Worm (Caenorhabditis elegans) whole organism, L4/young adult: ENCODE results near the gene idpp-3.
"Not testable (repeated sequence)": the region's sequence is repeated elsewhere in the genome, so short reads cannot be mapped to it uniquely, and the experiment has no call there.

Source experiments
- W03F9.2 ChIP-seq: fragments of 150-350 bp; optimal IDR thresholded peaks from 2 replicates; lab custom pipeline; 2014; ENCODE audit warnings: missing biosample characterization, missing genetic modification characterization
- dao-5 ChIP-seq: sonication (generic microtip); optimal IDR thresholded peaks from 2 replicates; lab custom pipeline; 2016; ENCODE audit warnings: missing genotype, missing genetic modification characterization, moderate library complexity, missing compliant biosample characterization
- him-1 ChIP-seq: sonication (generic microtip); optimal IDR thresholded peaks from 2 replicates; lab custom pipeline; 2016; ENCODE audit warnings: missing genotype, missing genetic modification reagents, missing genetic modification characterization, missing compliant biosample characterization

The idpp-3 gene

DNA sequence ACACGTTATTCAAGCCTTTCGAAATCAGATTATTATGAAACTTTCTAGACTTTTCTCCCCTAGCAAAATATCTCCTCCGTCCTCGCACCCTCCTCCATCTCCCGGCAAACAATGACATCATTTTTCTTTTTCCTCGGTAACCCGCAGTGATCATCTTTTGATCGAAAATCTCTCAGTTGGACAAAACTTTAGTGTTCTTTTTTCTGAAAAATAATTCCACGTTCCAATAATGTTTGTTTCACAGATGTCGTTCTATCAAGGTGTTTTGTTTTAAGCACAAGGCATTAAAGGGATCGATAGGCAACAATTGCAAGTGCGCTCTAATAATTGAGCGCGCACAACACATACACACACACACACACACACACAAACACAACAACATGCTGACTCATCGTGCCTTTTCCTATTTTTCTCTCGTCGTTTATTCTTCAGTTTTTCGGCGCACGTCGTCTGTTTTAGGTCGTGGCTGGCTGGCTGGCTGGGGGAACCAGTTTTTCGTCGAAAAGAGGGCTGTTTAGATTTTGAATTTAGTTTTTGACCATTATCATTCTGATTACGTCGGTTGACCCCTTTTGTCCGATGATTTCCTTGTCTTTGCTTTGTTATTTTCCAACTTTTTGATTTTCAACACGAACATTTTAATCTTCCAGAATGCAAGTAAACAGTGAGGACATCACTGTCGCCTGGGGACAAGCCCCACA, 14.2 kb upstream of the idpp-3 start, which contains the start of gene F20D1.3:
Gene F20D1.3, plus strand, starts transcription at position 651 of the 701 bp plus-strand sequence.
- no peak for TF ChIP-seq dao-5
- peak; percentile 24 for TF ChIP-seq W03F9.2 (tag; lab: Kevin White, UChicago)

DNA sequence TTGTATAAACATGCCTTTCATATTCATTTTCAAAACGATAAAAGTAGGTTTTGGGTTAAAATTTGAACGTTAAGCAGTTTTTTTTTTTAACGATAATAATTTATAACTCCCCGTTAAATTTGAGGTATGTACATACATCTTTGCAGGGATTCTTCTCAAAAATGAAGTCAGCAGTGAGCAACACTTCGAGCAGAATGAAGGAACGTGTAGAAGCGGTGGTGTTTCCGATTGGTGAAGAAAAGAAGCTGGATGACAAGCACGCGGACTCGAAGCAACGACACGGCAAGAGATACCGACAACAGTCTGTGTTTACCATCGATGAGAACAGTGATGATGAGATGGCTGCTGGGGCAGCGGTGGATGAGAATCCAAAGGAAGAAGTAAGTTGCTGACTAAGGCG, 11.7 kb upstream of the idpp-3 start:
- TF ChIP-seq dao-5 (no peak), W03F9.2 (tag; lab: Kevin White, UChicago) (no peak), him-1 (no peak)

DNA sequence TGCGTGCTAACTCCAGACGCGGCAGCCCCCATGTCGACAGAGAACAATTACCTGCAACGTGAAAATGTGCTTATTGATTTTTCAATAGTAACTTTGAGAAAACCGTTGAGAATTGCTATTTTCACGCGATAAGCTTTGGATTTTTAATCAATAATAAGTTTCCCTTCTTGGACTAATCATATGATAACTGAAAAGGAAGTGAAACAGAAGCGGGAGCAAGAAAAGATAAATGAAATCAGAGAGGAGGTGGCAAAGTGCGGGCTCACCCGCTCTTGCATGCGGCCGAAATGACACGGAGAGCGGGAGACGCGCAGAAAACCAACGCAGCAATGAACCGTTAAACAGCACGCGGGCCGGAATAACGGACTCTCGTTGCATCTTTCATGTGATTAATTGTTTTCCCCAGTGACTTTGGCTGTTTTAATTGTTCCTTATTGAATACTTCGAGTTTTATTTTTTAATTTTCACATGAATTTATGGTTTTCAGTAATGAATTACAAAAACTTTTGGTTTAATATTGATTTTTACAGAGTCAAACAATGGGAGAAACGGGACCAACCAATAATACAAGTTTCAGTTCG, 8.9 kb upstream of the idpp-3 start, which contains the start of the genes flwr-1 and tbc-1:
Gene flwr-1, minus strand, starts transcription at position 51 of the 581 bp plus-strand sequence.
Gene tbc-1, plus strand, starts transcription at position 531 of the 581 bp plus-strand sequence.
- TF ChIP-seq W03F9.2 (tag; lab: Kevin White, UChicago) (no peak), dao-5 (no peak), him-1 (no peak)

DNA sequence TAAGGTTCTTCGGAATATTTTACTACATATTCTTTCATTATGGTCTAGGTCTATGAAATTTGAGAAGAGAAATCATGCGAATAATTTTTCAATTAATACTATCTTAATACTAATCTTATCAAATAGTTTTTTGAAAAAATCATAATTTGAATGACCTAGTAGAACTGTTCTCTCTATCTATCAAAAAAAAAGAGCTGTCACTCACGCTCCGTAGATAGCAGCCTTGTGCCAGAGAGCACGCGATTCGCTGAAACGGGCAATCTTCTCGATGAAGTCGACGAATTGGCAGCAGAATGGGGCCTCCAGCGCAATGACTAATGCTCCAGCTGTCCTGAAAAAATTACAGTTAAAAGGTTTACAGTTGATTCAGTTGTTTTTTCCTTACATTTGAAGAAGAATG, 8.2 kb upstream of the idpp-3 start:
- TF ChIP-seq W03F9.2 (tag; lab: Kevin White, UChicago) (no peak), dao-5 (no peak), him-1 (no peak)

DNA sequence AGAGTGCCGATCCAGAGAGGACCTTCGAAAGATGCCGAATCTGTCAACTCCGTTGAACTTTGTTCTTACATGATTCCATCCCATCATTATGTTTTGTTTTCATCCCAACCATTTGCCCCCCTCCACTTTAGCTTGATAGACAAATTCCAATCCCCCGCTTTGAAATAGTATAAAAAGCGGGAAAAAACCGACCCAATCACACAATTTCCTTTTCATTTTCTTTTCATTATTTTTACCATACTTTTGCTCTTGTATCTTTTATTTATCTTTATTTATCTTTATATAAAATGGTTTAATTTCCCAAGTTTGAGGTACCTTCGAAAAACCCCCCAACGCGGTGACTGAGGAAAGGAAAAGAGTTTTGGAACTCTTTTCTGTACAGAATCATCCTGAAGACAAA, 5.1 kb upstream of the idpp-3 start, which contains the start of gene F20D1.22:
Gene F20D1.22, plus strand, starts transcription at position 301 of the 400 bp plus-strand sequence.
- not testable (repeated sequence) for TF ChIP-seq W03F9.2 (tag; lab: Kevin White, UChicago); him-1; dao-5

DNA sequence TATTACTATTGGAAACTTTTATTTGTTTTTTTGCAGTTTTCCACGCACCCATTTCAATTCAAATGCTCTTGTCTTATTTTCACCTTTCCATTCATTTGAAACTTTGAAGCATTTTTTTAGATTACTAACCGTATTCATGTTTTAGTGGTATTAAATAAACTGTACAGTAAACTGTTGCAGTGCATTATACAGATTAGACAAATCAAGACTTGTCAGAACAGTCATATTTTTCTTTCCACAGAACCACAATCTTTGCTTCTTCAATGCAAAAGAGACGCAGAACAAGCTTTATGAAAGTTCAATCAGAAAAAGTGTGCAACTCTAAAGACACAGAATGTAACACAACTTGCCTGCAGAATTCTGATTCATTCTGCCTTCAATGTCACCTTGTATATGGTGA, 4.4 kb upstream of the idpp-3 start, which contains the start of gene F45B8.5:
Gene F45B8.5, plus strand, starts transcription at position 301 of the 400 bp plus-strand sequence.
- TF ChIP-seq him-1 (no peak), W03F9.2 (tag; lab: Kevin White, UChicago) (no peak), dao-5 (no peak)

DNA sequence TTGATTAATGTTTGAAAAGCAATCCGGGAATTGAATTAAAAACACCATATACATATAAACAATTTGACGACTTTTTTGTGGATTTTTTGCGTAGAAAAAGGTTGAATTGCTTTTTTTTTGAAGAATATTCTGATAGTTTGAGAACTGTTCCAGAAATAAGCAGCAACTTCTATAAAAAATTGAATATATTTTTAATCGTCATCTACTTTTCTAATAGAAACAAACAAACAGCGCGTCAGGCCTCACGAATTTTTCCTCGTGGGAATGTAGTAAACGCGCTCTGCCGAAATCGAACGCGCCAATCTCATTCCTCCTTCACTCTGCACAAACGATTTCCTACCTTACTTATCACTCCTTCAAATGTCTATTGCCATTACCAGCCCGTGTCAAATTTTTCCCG, 2.9 kb upstream of the idpp-3 start, which contains the start of gene rgs-11:
Gene rgs-11, plus strand, starts transcription at position 301 of the 400 bp plus-strand sequence.
- TF ChIP-seq dao-5 (no peak), him-1 (no peak), W03F9.2 (tag; lab: Kevin White, UChicago) (no peak)

DNA sequence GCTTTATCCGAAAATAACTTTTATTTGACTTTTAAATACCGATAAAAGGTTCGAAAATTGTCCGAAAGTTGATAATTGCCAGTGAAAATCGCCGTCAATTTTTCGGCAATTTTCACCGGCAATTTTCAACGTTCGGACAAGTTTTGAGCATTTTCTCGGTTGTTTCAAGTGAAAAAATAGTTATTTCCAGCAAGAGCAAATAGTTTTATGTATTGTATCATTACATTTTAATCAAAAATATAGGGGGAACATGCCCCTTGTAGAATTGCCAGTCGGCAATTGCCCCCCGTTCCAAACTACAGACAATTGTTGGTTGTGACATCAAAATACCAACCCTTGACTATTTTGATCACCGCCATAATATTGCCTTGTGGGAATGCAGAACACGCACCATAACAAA, 1.1 kb upstream of the idpp-3 start, which contains the start of gene rgs-10:
Gene rgs-10, plus strand, starts transcription at position 301 of the 400 bp plus-strand sequence.
- no peak for TF ChIP-seq W03F9.2 (tag; lab: Kevin White, UChicago)
- TF ChIP-seq him-1, result no peak
- no peak for TF ChIP-seq dao-5

DNA sequence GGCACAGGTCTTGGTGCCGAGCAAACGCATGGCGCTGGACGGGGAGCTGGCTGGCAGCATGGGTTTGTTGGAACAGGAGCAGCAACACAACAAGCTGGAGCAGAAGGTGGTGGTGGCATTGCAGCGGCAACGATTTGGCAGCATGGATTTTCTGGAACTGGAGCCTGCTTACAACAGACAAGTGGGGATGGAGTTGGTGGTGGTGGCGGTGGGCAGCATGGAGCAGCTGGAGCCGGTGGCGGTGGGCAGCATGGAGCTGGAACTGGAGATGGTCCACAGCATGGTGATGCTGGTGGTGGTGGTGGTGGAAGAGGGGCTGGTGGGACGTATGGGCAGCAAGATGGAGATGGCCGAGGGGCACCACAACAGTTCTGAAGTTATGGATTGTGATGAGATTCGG, 530 bp downstream of the idpp-3 start:
- TF ChIP-seq him-1, result no peak
- no peak for TF ChIP-seq dao-5
- TF ChIP-seq W03F9.2 (tag; lab: Kevin White, UChicago), result no peak

DNA sequence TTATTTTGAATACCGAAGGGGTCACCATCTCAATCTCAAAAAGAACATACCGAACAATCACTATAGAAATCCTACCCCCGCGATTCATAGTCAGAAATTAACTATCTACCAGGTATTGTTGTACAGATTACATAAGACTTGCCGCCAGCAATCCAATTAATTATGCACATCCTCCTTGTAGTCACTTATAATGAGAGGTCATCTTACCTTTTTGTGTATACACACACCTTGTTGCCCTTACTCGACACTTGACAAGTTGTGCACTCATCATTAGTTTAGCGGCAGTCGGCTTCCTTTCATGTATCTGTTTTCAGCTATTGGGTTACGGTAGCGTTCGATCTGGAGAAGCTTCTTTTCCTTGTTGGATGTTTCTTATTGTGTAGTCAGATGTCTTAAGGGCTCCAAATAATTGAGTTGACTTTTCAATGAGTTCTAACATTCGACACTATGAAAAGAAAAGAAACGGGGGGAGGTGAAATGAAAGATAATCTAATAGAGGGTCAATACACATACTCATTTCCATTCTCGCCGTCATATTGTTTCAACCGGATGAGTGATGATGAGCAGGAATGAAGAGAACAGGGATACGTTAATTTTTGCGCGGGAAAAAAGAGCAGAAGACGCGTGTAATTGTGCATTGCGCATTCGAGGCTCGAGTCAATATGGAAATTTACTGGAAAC, 1.8 kb downstream of the idpp-3 start:
- TF ChIP-seq dao-5, result no peak
- TF ChIP-seq him-1, result no peak
- no peak for TF ChIP-seq W03F9.2 (tag; lab: Kevin White, UChicago)

DNA sequence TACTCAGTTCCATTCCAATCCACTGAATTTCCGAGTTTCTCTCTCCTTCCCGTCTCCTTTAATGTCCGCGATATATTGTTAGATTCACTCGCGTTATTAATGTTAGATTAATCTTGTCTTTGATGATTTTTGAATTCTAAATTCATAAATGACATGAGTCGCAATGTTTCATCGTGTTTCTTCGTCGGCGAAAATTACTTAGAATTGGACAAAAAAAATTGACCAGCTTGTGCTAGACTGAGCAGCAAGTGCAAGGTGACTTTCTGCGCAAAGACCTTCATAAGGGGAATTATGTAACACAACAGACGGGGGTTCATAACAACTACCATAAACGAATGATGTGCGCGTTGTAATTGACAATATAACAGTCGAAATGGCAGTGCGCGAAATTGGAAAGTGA, 3.0 kb downstream of the idpp-3 start:
- no peak for TF ChIP-seq him-1
- no peak for TF ChIP-seq dao-5
- TF ChIP-seq W03F9.2 (tag; lab: Kevin White, UChicago), result no peak

DNA sequence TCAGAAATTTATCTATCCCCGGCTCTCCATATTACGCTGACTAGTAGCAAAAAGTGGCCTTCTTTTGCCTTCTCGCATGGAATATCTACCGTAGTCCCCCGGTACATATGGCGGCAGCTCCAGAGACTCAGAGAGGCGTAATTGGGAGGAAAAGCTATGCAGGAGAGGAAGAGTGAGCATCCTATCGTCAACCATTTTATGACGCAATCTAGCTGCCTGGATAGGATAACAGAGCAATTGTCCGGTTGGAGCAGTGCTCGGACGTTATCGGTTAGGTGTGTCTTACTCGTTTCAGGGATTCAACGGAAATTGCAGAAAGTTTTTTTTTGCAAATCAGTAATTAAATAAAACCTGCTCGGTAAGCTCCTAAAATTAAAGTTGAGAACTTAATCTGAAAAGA, 4.2 kb downstream of the idpp-3 start:
- no peak for TF ChIP-seq him-1
- TF ChIP-seq W03F9.2 (tag; lab: Kevin White, UChicago), result no peak
- TF ChIP-seq dao-5, result no peak

DNA sequence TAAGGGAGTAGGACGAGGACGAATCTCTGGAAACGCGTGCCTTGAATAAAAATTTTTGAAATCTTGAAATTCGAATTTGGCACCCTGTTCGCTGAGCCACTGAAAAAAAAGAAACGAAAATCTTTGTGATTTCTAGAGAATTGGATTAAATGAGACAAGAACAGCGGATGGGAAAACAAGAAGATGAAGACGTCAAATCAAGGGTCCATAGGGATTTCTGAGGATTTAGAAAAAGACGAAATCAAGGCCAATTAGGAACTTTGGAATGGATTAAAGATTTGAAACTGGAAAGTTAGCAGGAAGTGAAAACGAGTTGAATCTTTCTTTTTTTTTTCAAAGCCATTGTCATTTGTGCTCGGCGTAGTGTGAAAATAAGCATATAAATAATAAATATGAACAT, 6.8 kb downstream of the idpp-3 start, which contains the start of gene pag-3:
Gene pag-3, minus strand, starts transcription at position 101 of the 400 bp plus-strand sequence.
- no peak for TF ChIP-seq dao-5
- no peak for TF ChIP-seq W03F9.2 (tag; lab: Kevin White, UChicago)
- no peak for TF ChIP-seq him-1

DNA sequence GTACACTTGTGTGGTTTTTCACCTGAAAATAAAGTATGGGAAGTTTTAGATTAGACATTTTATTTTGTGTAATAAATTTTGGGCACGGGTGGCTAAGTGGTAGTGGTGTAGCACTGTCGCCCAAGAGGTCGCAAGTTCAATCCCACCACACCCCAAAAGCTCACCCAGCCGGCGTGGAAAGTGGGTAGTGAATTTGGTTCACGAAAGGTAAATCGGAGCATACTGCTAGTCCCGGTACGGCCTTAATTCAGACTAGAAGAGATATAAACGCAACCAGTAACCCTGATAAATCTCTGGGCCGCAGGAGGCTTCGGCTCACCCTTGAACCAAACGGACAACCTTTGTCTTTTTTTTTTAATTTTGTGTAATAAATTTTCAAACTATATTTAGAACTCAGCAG, 9.6 kb downstream of the idpp-3 start:
- TF ChIP-seq dao-5 (no peak), him-1 (no peak), W03F9.2 (tag; lab: Kevin White, UChicago) (no peak)

DNA sequence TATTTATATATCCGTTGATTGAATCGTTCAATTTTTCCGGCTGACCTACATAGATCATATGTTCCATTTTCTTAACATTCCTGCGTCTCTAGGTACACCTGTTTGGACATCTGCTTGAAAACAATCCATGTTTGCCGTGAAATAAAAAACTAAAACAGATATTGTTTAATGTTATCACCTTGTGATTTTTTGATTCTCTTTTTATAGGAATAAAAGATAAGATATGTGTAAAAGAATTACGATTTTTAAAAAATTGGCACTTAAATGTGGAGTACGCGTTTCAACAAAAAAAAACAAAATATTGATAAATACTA, 14.1 kb downstream of the idpp-3 start:
- TF ChIP-seq him-1 (no peak), W03F9.2 (tag; lab: Kevin White, UChicago) (no peak), dao-5 (no peak)
